Fruit fly (Drosophila melanogaster): ENCODE data around the gene PolE1.

The PolE1 gene

DNA sequence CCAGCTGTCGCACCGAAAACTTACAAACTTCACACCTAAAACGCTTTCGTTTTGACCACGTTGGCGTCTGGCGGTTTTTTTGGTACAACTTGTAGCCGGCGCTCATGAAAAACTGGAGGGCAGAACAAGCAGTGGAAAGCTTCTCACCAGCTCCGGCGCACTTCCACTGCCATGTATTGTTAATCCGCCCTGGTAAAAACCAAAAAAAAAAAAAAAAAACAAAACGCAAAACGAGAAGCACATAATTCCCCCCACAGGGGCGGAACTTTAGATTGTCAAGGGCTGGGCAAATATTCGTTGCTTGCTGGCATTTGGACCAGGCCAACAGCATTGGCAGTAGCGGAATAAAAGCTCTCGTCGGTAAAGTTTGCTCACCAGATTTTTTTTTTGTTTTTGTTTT lies 26.4 kb downstream of the PolE1 start (continued):
- peak; percentile 29 for TF ChIP-seq achi (GFP tag; optimal IDR thresholded peaks at IDR 0.05)
- peak; percentile 3 for TF ChIP-seq CG1621 (tag; optimal IDR thresholded peaks at IDR 0.05)
- no peak for TF ChIP-seq Eip93F (GFP tag; optimal IDR thresholded peaks at IDR 0.05)
- no peak for TF ChIP-seq dsx (GFP tag; optimal IDR thresholded peaks at IDR 0.05; ENCODE audit: poor library complexity, severe bottlenecking)
- no peak for TF ChIP-seq fd59A (GFP tag; optimal IDR thresholded peaks at IDR 0.05)
- no peak for TF ChIP-seq CG4318 (GFP tag; optimal IDR thresholded peaks at IDR 0.05)
- TF ChIP-seq Gug (GFP tag; IDR thresholded peaks at IDR 0.05), result peak; percentile 34

DNA sequence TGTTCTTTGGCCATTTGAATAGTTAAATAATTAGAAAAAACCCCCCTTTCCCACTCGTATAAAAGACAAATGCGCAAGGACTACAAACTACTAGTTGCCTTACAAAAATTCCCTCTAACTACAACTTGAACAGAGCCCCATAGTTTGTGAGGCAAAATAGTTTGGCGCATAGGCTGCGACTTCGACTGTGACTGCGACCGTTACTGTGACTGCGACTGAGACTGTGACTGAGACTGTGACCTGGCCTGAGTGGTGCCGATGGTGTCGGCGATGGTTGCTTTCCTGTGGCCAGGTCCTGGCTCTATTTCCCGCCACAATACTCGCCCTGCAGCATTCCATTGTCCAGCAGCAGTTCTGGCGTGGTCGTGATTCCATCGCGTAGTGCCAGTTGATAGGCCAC lies 29.4 kb downstream of the PolE1 start:
- TF ChIP-seq lz (GFP tag; optimal IDR thresholded peaks at IDR 0.05) (no peak), esn (GFP tag; optimal IDR thresholded peaks at IDR 0.05) (no peak), vri (GFP tag; optimal IDR thresholded peaks at IDR 0.05) (no peak), CG15336 (GFP tag; IDR thresholded peaks at IDR 0.05) (no peak), Ets21C (GFP tag; optimal IDR thresholded peaks at IDR 0.05) (no peak), CG4318 (GFP tag; optimal IDR thresholded peaks at IDR 0.05) (no peak), achi (GFP tag; optimal IDR thresholded peaks at IDR 0.05) (no peak), CG6808 (GFP tag; optimal IDR thresholded peaks at IDR 0.05) (no peak), eg (GFP tag; IDR thresholded peaks at IDR 0.05) (no peak), Gug (GFP tag; IDR thresholded peaks at IDR 0.05) (no peak)

DNA sequence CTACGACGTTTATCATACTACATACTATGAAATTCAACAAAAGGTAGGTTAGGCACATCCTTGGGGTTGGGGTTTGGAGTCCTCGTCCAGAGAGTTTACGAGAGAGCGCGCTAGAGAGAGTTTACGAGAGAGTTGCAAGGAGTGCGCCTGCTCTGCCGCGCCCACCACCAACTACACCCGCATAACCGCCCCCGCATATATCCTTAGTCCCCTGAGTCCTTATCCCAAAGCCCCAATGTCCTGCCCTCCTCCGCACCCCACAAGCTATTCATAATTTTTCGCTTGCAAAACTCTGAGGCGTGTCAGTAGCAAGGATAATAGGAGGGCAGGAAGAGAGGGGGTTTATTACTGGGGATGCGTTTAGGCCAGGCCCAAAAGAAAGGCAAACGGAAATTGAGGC lies 35.8 kb downstream of the PolE1 start:
- no peak for TF ChIP-seq Hr39 (GFP tag; optimal IDR thresholded peaks at IDR 0.05)
- TF ChIP-seq Eip93F (GFP tag; optimal IDR thresholded peaks at IDR 0.05), result no peak
- no peak for TF ChIP-seq CG8319 (GFP tag; optimal IDR thresholded peaks at IDR 0.05)
- no peak for TF ChIP-seq Met (GFP tag; optimal IDR thresholded peaks at IDR 0.05)
- TF ChIP-seq Blimp-1 (GFP tag; optimal IDR thresholded peaks at IDR 0.05), result no peak
- TF ChIP-seq Hr4 (GFP tag; optimal IDR thresholded peaks at IDR 0.05), result no peak
- TF ChIP-seq cyc (GFP tag; optimal IDR thresholded peaks at IDR 0.05), result no peak

DNA sequence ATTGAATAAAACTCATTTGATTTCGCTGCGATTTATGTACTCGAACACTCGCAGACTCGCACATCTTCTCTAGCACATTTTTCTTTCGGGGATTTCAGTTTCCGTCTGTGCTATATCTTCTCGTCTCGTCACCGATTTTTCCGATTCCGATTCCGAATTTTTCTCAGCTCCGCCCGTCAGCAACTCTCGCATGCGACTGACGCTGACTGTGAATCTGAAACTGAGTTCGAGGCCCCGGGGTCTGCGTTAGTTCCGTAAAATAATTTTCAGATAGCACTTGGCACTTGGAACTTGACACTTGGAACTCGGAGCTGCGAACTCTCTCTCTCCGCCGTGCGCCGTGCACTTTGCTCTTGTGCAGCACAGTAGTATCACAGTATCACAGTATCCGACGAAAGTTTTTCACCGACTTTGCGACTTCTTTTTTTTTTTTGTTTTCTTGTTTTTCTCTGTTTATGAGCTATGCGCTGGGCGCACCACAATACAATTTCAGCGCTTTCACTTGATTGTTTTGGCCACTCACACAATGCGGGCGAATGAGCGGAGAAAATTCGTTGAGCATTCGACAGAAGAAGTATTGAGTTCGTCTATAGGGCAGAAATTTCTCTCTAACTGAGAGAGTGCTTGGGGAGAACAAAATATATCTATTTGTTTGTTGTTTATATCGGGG lies 36.8 kb downstream of the PolE1 start, which contains the start of gene CG4393:
Gene CG4393 (minus strand): TSS at position 187 of the 670 bp plus-strand sequence.
- TF ChIP-seq Met (GFP tag; optimal IDR thresholded peaks at IDR 0.05), result no peak
- peak; percentile 41 for TF ChIP-seq spab (GFP tag; optimal IDR thresholded peaks at IDR 0.05)
- TF ChIP-seq Blimp-1 (GFP tag; optimal IDR thresholded peaks at IDR 0.05), result no peak
- TF ChIP-seq Smox (GFP tag; optimal IDR thresholded peaks at IDR 0.05), result no peak
- no peak for TF ChIP-seq Hr38 (GFP tag; optimal IDR thresholded peaks at IDR 0.05)
- no peak for TF ChIP-seq pdm3 (GFP tag; optimal IDR thresholded peaks at IDR 0.05)
- peak; percentile 18 for TF ChIP-seq Sox14 (GFP tag; optimal IDR thresholded peaks at IDR 0.05)
- peak; percentile 36 for TF ChIP-seq CG32006 (GFP tag; optimal IDR thresholded peaks at IDR 0.05)
- TF ChIP-seq CG4318 (GFP tag; optimal IDR thresholded peaks at IDR 0.05), result no peak
- TF ChIP-seq fd59A (GFP tag; optimal IDR thresholded peaks at IDR 0.05), result no peak
- no peak for TF ChIP-seq Sox15 (GFP tag; optimal IDR thresholded peaks at IDR 0.05)
- TF ChIP-seq Ets21C (GFP tag; optimal IDR thresholded peaks at IDR 0.05), result no peak
- no peak for TF ChIP-seq Sox102F (GFP tag; optimal IDR thresholded peaks at IDR 0.05)
- TF ChIP-seq Eip93F (GFP tag; optimal IDR thresholded peaks at IDR 0.05), result no peak
- TF ChIP-seq eg (GFP tag; IDR thresholded peaks at IDR 0.05), result peak; percentile 73
- TF ChIP-seq acj6 (GFP tag; optimal IDR thresholded peaks at IDR 0.05), result no peak
- TF ChIP-seq CG11294 (GFP tag; IDR thresholded peaks at IDR 0.05), result no peak
- no peak for TF ChIP-seq CG8319 (GFP tag; optimal IDR thresholded peaks at IDR 0.05)
- TF ChIP-seq CG9139 (GFP tag; optimal IDR thresholded peaks at IDR 0.05), result peak; percentile 56
- peak; percentile 27 for TF ChIP-seq CG1621 (tag; optimal IDR thresholded peaks at IDR 0.05)
- no peak for TF ChIP-seq OdsH (GFP tag; optimal IDR thresholded peaks at IDR 0.05)
- TF ChIP-seq svp (GFP tag), result peak; percentile 33
- no peak for TF ChIP-seq dsx (GFP tag; optimal IDR thresholded peaks at IDR 0.05; ENCODE audit: poor library complexity, severe bottlenecking)
- TF ChIP-seq esn (GFP tag; optimal IDR thresholded peaks at IDR 0.05), result no peak
- TF ChIP-seq CG6792 (GFP tag; optimal IDR thresholded peaks at IDR 0.05), result peak; percentile 10
- TF ChIP-seq Eip75B (GFP tag; optimal IDR thresholded peaks at IDR 0.05), result no peak
- peak; percentile 40 for TF ChIP-seq CG6854 (GFP tag; optimal IDR thresholded peaks at IDR 0.05)
- peak; percentile 66 for TF ChIP-seq Eip78C (GFP tag)
- no peak for TF ChIP-seq CG8632 (GFP tag; optimal IDR thresholded peaks at IDR 0.05)
- no peak for TF ChIP-seq CG7368 (GFP tag; optimal IDR thresholded peaks at IDR 0.05)
- TF ChIP-seq dac (GFP tag; optimal IDR thresholded peaks at IDR 0.05), result peak; percentile 25
- TF ChIP-seq CG11902 (GFP tag; optimal IDR thresholded peaks at IDR 0.05), result no peak
- TF ChIP-seq CG16779 (tag; optimal IDR thresholded peaks at IDR 0.05), result peak; percentile 23
- TF ChIP-seq CG6163 (GFP tag; IDR thresholded peaks at IDR 0.05), result 0 out of 3 replicates have a peak, but pooled peaks have one; percentile 46
- TF ChIP-seq Gug (GFP tag; IDR thresholded peaks at IDR 0.05), result no peak
- peak; percentile 73 for TF ChIP-seq CG15336 (GFP tag; IDR thresholded peaks at IDR 0.05)
- peak; percentile 79 for TF ChIP-seq CG8119 (GFP tag; IDR thresholded peaks at IDR 0.05)

All from whole organism, prepupa.